Fruit fly (Drosophila melanogaster) whole organism, embryonic: Measurements from ENCODE around the gene Jon25Bi.

ENCODE experiments used
- ATbp ChIP-seq: fragments of 200-800 bp; sonication (Bioruptor generic); optimal IDR thresholded peaks from 2 replicates; lab custom pipeline; 2017; ENCODE audit warnings: missing biosample characterization, mild to moderate bottlenecking, missing genetic modification characterization, missing genetic modification reagents
- Antp ChIP-seq: fragments of 200-800 bp; sonication (Bioruptor generic); optimal IDR thresholded peaks from 3 replicates; lab custom pipeline; 2016; ENCODE audit warnings: missing biosample characterization, missing genetic modification characterization
- Blimp-1 ChIP-seq: fragments of 200-800 bp; sonication (Bioruptor generic); optimal IDR thresholded peaks from 3 replicates; lab custom pipeline; 2018; ENCODE audit warnings: missing biosample characterization, missing genetic modification characterization, mild to moderate bottlenecking, moderate library complexity, missing genetic modification reagents
- Bteb2 ChIP-seq: fragments of 200-800 bp; sonication (Bioruptor generic); optimal IDR thresholded peaks from 2 replicates; lab custom pipeline; 2016; ENCODE audit warnings: missing biosample characterization, missing genetic modification characterization
- CG11085 ChIP-seq: fragments of 200-800 bp; sonication (Bioruptor generic); IDR thresholded peaks from 2 replicates; pipeline ENCODE4 v1.3.6; 2022; ENCODE audit warnings: missing biosample characterization, missing genetic modification characterization
- CG12071 ChIP-seq: fragments of 200-800 bp; sonication (Bioruptor generic); optimal IDR thresholded peaks from 3 replicates; lab custom pipeline; 2018; ENCODE audit warnings: missing biosample characterization, mild to moderate bottlenecking, missing genetic modification characterization
- CG12299 ChIP-seq: fragments of 200-800 bp; sonication (Bioruptor generic); optimal IDR thresholded peaks from 2 replicates; lab custom pipeline; 2018; ENCODE audit warnings: missing biosample characterization, mild to moderate bottlenecking, missing genetic modification characterization
- CG1603 ChIP-seq: fragments of 200-800 bp; sonication (Bioruptor generic); optimal IDR thresholded peaks from 2 replicates; lab custom pipeline; 2019; ENCODE audit warnings: missing biosample characterization, mild to moderate bottlenecking, missing genetic modification characterization, moderate library complexity
- CG17912 ChIP-seq: fragments of 200-800 bp; sonication (Bioruptor generic); optimal IDR thresholded peaks from 2 replicates; lab custom pipeline; 2018; ENCODE audit warnings: missing biosample characterization, mild to moderate bottlenecking, missing genetic modification characterization
- CG18619 ChIP-seq: fragments of 200-800 bp; sonication (Bioruptor generic); optimal IDR thresholded peaks from 3 replicates; lab custom pipeline; 2017; ENCODE audit warnings: missing biosample characterization, mild to moderate bottlenecking, missing genetic modification characterization
- CG30403 ChIP-seq: fragments of 200-800 bp; sonication (Bioruptor generic); optimal IDR thresholded peaks from 3 replicates; lab custom pipeline; 2016; ENCODE audit warnings: missing biosample characterization, missing genetic modification characterization
- CG30431 ChIP-seq: fragments of 200-800 bp; sonication (Bioruptor generic); optimal IDR thresholded peaks from 2 replicates; lab custom pipeline; 2017; ENCODE audit warnings: missing biosample characterization, missing genetic modification characterization
- CG31388 ChIP-seq: fragments of 200-800 bp; sonication (Bioruptor generic); optimal IDR thresholded peaks from 2 replicates; lab custom pipeline; 2016; ENCODE audit warnings: missing biosample characterization, missing genetic modification characterization
- CG32767 ChIP-seq: fragments of 200-800 bp; sonication (Bioruptor generic); IDR thresholded peaks from 2 replicates; pipeline ENCODE4 v1.3.6; 2022; ENCODE audit warnings: missing biosample characterization, missing genetic modification characterization
- CG4328 ChIP-seq: fragments of 200-800 bp; sonication (Bioruptor generic); optimal IDR thresholded peaks from 3 replicates; lab custom pipeline; 2017; ENCODE audit warnings: missing biosample characterization, missing genetic modification reagents, missing genetic modification characterization
- CG4424 ChIP-seq: fragments of 200-800 bp; sonication (Bioruptor generic); optimal IDR thresholded peaks from 3 replicates; lab custom pipeline; 2016; ENCODE audit warnings: missing biosample characterization, missing genetic modification characterization
- CG4707 ChIP-seq: fragments of 200-800 bp; sonication (Bioruptor generic); optimal IDR thresholded peaks from 2 replicates; lab custom pipeline; 2018; ENCODE audit warnings: missing biosample characterization, mild to moderate bottlenecking, missing genetic modification characterization, moderate library complexity
- CG6254 ChIP-seq: fragments of 200-800 bp; sonication (Bioruptor generic); optimal IDR thresholded peaks from 3 replicates; lab custom pipeline; 2017; ENCODE audit warnings: mild to moderate bottlenecking, missing biosample characterization, missing genetic modification reagents, missing genetic modification characterization
- CG6272 ChIP-seq: fragments of 200-800 bp; sonication (Bioruptor generic); IDR thresholded peaks from 2 replicates; pipeline ENCODE4 v1.3.6; 2022; ENCODE audit warnings: missing biosample characterization, missing genetic modification characterization
- CG6683 ChIP-seq: fragments of 200-800 bp; sonication (Bioruptor generic); optimal IDR thresholded peaks from 2 replicates; lab custom pipeline; 2017; ENCODE audit warnings: missing biosample characterization, mild to moderate bottlenecking, missing genetic modification characterization, missing genetic modification reagents
- CG7271 ChIP-seq: fragments of 200-800 bp; sonication (Bioruptor generic); optimal IDR thresholded peaks from 2 replicates; lab custom pipeline; 2018; ENCODE audit warnings: missing biosample characterization, mild to moderate bottlenecking, missing genetic modification characterization, moderate library complexity
- CG8290 ChIP-seq, 3 experiments: fragments of 200-800 bp; sonication (Bioruptor generic); optimal IDR thresholded peaks; 2 replicates each; lab custom pipeline; 2016 to 2019; ENCODE audit warnings: missing biosample characterization in 3 of 3, missing genetic modification characterization in 3 of 3, mild to moderate bottlenecking in 2 of 3, moderate library complexity in 1 of 3
- CG9437 ChIP-seq: fragments of 200-800 bp; sonication (Bioruptor generic); optimal IDR thresholded peaks from 2 replicates; lab custom pipeline; 2018; ENCODE audit warnings: missing biosample characterization, mild to moderate bottlenecking, missing genetic modification characterization
- CG9727 ChIP-seq: fragments of 200-800 bp; sonication (Bioruptor generic); optimal IDR thresholded peaks from 3 replicates; lab custom pipeline; 2017; ENCODE audit warnings: missing biosample characterization, mild to moderate bottlenecking, missing genetic modification characterization
- CHES-1-like ChIP-seq: fragments of 200-800 bp; sonication (Bioruptor generic); optimal IDR thresholded peaks from 2 replicates; lab custom pipeline; 2016; ENCODE audit warnings: missing biosample characterization, missing genetic modification characterization
- D19B ChIP-seq: fragments of 200-800 bp; sonication (Bioruptor generic); optimal IDR thresholded peaks from 2 replicates; lab custom pipeline; 2017; ENCODE audit warnings: missing biosample characterization, mild to moderate bottlenecking, missing genetic modification characterization
- Dbx ChIP-seq: fragments of 200-800 bp; sonication (Bioruptor generic); IDR thresholded peaks from 3 replicates; pipeline ENCODE4 v1.3.6; 2022; ENCODE audit warnings: missing biosample characterization, missing genetic modification characterization
- Dfd ChIP-seq, 2 experiments: fragments of >200 bp; optimal IDR thresholded peaks; 2 replicates each; lab custom pipeline; 2017; ENCODE audit warnings: missing biosample characterization in 2 of 2, missing genetic modification characterization in 2 of 2
- H2.0 ChIP-seq: fragments of 200-800 bp; sonication (Bioruptor generic); IDR thresholded peaks from 2 replicates; pipeline ENCODE4 v1.3.6; 2022; ENCODE audit warnings: missing biosample characterization, missing genetic modification characterization
- HLH4C ChIP-seq: fragments of 200-800 bp; sonication (Bioruptor generic); IDR thresholded peaks from 3 replicates; pipeline ENCODE4 v1.3.6; 2022; ENCODE audit warnings: missing biosample characterization, missing genetic modification characterization; ENCODE audit not compliant: partially characterized antibody
- Hr78 ChIP-seq, 2 experiments: fragments of 200-800 bp in 1 of 2; fragments of >200 bp in 1 of 2; sonication (Bioruptor generic) in 1 of 2; optimal IDR thresholded peaks; 2 replicates each; lab custom pipeline; 2017 to 2019; ENCODE audit warnings: missing biosample characterization in 2 of 2, missing genetic modification characterization in 2 of 2, mild to moderate bottlenecking in 1 of 2, moderate library complexity in 1 of 2
- Hsf ChIP-seq: fragments of 200-800 bp; sonication (Bioruptor generic); optimal IDR thresholded peaks from 3 replicates; lab custom pipeline; 2016; ENCODE audit warnings: missing biosample characterization, missing genetic modification characterization
- Meics ChIP-seq: fragments of 200-800 bp; sonication (Bioruptor generic); optimal IDR thresholded peaks from 2 replicates; lab custom pipeline; 2017; ENCODE audit warnings: missing biosample characterization, mild to moderate bottlenecking, missing genetic modification characterization
- Optix ChIP-seq: fragments of 200-800 bp; sonication (Bioruptor generic); IDR thresholded peaks from 3 replicates; pipeline ENCODE4 v1.3.6; 2022; ENCODE audit warnings: missing biosample characterization, missing genetic modification characterization
- Trl ChIP-seq, 3 experiments: fragments of >200 bp in 2 of 3; fragments of 200-800 bp in 1 of 3; sonication (Bioruptor generic) in 1 of 3; optimal IDR thresholded peaks; 2 replicates in 1 of 3; 3 replicates in 2 of 3; lab custom pipeline; 2016 to 2017; ENCODE audit warnings: missing biosample characterization in 1 of 3, missing genetic modification characterization in 1 of 3
- Vsx1 ChIP-seq: fragments of 200-800 bp; sonication (Bioruptor generic); optimal IDR thresholded peaks from 2 replicates; lab custom pipeline; 2017; ENCODE audit warnings: missing biosample characterization, mild to moderate bottlenecking, missing genetic modification characterization, missing genetic modification reagents
- Xbp1 ChIP-seq: fragments of 200-800 bp; sonication (Bioruptor generic); optimal IDR thresholded peaks from 3 replicates; lab custom pipeline; 2016; ENCODE audit warnings: missing biosample characterization, mild to moderate bottlenecking, missing genetic modification characterization
- cato ChIP-seq: fragments of 200-800 bp; sonication (Bioruptor generic); optimal IDR thresholded peaks from 2 replicates; lab custom pipeline; 2016; ENCODE audit warnings: missing biosample characterization, missing genetic modification characterization, borderline replicate concordance
- ewg ChIP-seq: fragments of 200-800 bp; sonication (Bioruptor generic); optimal IDR thresholded peaks from 3 replicates; lab custom pipeline; 2017; ENCODE audit warnings: mild to moderate bottlenecking, missing biosample characterization, missing genetic modification reagents, missing genetic modification characterization
- grau ChIP-seq: fragments of 200-800 bp; optimal IDR thresholded peaks from 3 replicates; lab custom pipeline; 2019; ENCODE audit warnings: missing biosample characterization, mild to moderate bottlenecking, missing genetic modification characterization, moderate library complexity
- ham ChIP-seq: fragments of 200-800 bp; sonication (Bioruptor generic); IDR thresholded peaks from 2 replicates; pipeline ENCODE4 v1.3.6; 2022; ENCODE audit warnings: missing biosample characterization, missing genetic modification characterization
- hbn ChIP-seq: fragments of 200-800 bp; sonication (Bioruptor generic); IDR thresholded peaks from 2 replicates; pipeline ENCODE4 v1.3.6; 2022; ENCODE audit warnings: missing biosample characterization, missing genetic modification characterization; ENCODE audit not compliant: partially characterized antibody
- kay ChIP-seq: fragments of 200-800 bp; sonication (Bioruptor generic); optimal IDR thresholded peaks from 2 replicates; lab custom pipeline; 2016; ENCODE audit warnings: missing biosample characterization, missing genetic modification characterization
- lbe ChIP-seq: fragments of 200-800 bp; sonication (Bioruptor generic); optimal IDR thresholded peaks from 2 replicates; lab custom pipeline; 2016; ENCODE audit warnings: missing biosample characterization, mild to moderate bottlenecking, missing genetic modification characterization
- nmo ChIP-seq: fragments of 200-800 bp; sonication (Bioruptor generic); optimal IDR thresholded peaks from 2 replicates; lab custom pipeline; 2018; ENCODE audit warnings: missing biosample characterization, mild to moderate bottlenecking, missing genetic modification characterization, moderate library complexity
- pho ChIP-seq: fragments of 200-800 bp; sonication (Bioruptor generic); optimal IDR thresholded peaks from 2 replicates; lab custom pipeline; 2016; ENCODE audit warnings: missing biosample characterization, missing genetic modification characterization
- slp2 ChIP-seq: fragments of 200-800 bp; sonication (Bioruptor generic); optimal IDR thresholded peaks from 2 replicates; lab custom pipeline; 2016; ENCODE audit warnings: missing biosample characterization, missing genetic modification characterization
- sr ChIP-seq: fragments of 200-800 bp; sonication (Bioruptor generic); IDR thresholded peaks from 3 replicates; pipeline ENCODE4 v1.3.6; 2022; ENCODE audit warnings: missing biosample characterization, missing genetic modification characterization
- toy ChIP-seq: fragments of 200-800 bp; sonication (Bioruptor generic); IDR thresholded peaks from 2 replicates; pipeline ENCODE4 v1.3.6; 2022; ENCODE audit warnings: missing biosample characterization, missing genetic modification characterization
- trem ChIP-seq: fragments of 200-800 bp; optimal IDR thresholded peaks from 3 replicates; lab custom pipeline; 2019; ENCODE audit warnings: missing biosample characterization, mild to moderate bottlenecking, missing genetic modification characterization, moderate library complexity

The Jon25Bi gene

dm6 chr2L:4971329-4971798 lies 16.4 kb upstream of the Jon25Bi start, which contains the start of gene CG14043 (continued):
- TF ChIP-seq Vsx1 (GFP tag; lab: Kevin White, UChicago) (no peak), ewg (GFP tag; lab: Kevin White, UChicago) (no peak), Hsf (GFP tag; lab: Kevin White, UChicago) (peak; percentile 48), H2.0 (GFP tag; lab: Robert Waterston, UW) (no peak), D19B (GFP tag; lab: Kevin White, UChicago) (no peak), CG4707 (GFP tag; lab: Kevin White, UChicago) (no peak), CG6272 (GFP tag; lab: Robert Waterston, UW) (no peak), nmo (GFP tag; lab: Kevin White, UChicago) (peak; percentile 80), CG18619 (GFP tag; lab: Kevin White, UChicago) (no peak), hbn (GFP tag; lab: Robert Waterston, UW) (peak; percentile 38; the same call in 1 of the 2 replicates), Meics (GFP tag; lab: Kevin White, UChicago) (no peak), CG9437 (GFP tag; lab: Kevin White, UChicago) (no peak), CG12071 (GFP tag; lab: Kevin White, UChicago) (no peak), CG11085 (GFP tag; lab: Robert Waterston, UW) (no peak), CG4328 (GFP tag; lab: Kevin White, UChicago) (no peak), ham (GFP tag; lab: Robert Waterston, UW) (no peak), toy (GFP tag; lab: Robert Waterston, UW) (no peak), CG8290 (GFP tag; optimal IDR thresholded peaks at IDR 0.05; lab: Kevin White, UChicago) (peak; percentile 1), CG8290 (tag; optimal IDR thresholded peaks at IDR 0.05; lab: Kevin White, UChicago) (no peak), CG6254 (no peak), CG32767 (no peak), lbe (GFP tag; lab: Kevin White, UChicago) (no peak), CG9727 (GFP tag; lab: Kevin White, UChicago) (peak; percentile 14), Optix (GFP tag; lab: Robert Waterston, UW) (no peak), CG6683 (no peak), CG4424 (peak; percentile 40), CG12299 (tag; lab: Kevin White, UChicago) (no peak), Bteb2 (GFP tag; lab: Kevin White, UChicago) (peak; percentile 36), kay (GFP tag; lab: Kevin White, UChicago) (no peak), trem (tag; lab: Kevin White, UChicago) (peak; percentile 86), Xbp1 (peak; percentile 36), HLH4C (GFP tag; lab: Robert Waterston, UW) (no peak), CG17912 (no peak), CG31388 (GFP tag; lab: Kevin White, UChicago) (no peak), CG30431 (GFP tag; lab: Kevin White, UChicago) (no peak), CHES-1-like (GFP tag; lab: Kevin White, UChicago) (peak; percentile 63), cato (GFP tag; lab: Kevin White, UChicago) (no peak), Dbx (GFP tag; lab: Robert Waterston, UW) (no peak), Antp (GFP tag; lab: Kevin White, UChicago) (no peak), sr (GFP tag; lab: Robert Waterston, UW) (no peak), Trl (optimal IDR thresholded peaks at IDR 0.05; lab: Kevin White, UChicago) (no peak), Trl (GFP tag; optimal IDR thresholded peaks at IDR 0.05; lab: Kevin White, UChicago) (no peak), CG1603 (tag; lab: Kevin White, UChicago) (peak; percentile 45), CG7271 (no peak), Blimp-1 (GFP tag; lab: Kevin White, UChicago) (no peak), ATbp (GFP tag; lab: Kevin White, UChicago) (no peak), Dfd (GFP tag; optimal IDR thresholded peaks at IDR 0.05; lab: Kevin White, UChicago) (no peak), slp2 (GFP tag; lab: Kevin White, UChicago) (no peak), pho (GFP tag; lab: Kevin White, UChicago) (peak; percentile 39), Hr78 (GFP tag; optimal IDR thresholded peaks at IDR 0.05; lab: Kevin White, UChicago) (no peak), CG30403 (GFP tag; lab: Kevin White, UChicago) (peak; percentile 48), grau (tag; lab: Kevin White, UChicago) (peak; percentile 31)
